Worm (Caenorhabditis elegans): Measurements from ENCODE around the gene unc-98.

ce11 chrX:7585610-7586259 lies 12.3 kb upstream of the unc-98 start, which contains the start of gene adt-2:
- no peak for TF ChIP-seq tab-1 (GFP tag; IDR thresholded peaks at IDR 0.05)
- no peak for TF ChIP-seq ztf-29 (GFP tag; IDR thresholded peaks at IDR 0.05)
- TF ChIP-seq T22C8.4 (GFP tag; IDR thresholded peaks at IDR 0.05): no peak
